Fruit fly (Drosophila melanogaster): Measurements from ENCODE around the gene CG12420.
A peak's percentile ranks its signal among the peaks of the same experiment; 100 is the strongest.

The CG12420 gene

DNA sequence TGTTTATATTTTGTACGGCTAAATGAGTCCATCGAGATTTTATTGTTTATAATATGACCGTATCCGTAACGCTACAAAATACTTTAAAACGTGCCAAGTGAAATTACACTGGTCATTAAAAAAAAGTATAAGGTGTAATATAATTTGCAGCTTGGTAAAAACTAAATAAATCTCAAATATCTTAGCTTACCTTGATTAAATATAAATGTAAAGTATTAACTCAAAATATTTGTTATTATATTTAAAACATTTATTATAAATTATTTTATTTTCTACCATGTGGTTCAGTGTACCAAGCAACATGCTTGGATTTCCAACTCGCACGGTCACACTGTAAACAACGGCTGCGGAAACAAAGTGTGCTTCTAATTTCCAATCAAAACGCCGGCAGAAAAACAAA is 39.3 kb downstream of the CG12420 start, which contains the start of the genes Sirt6 and pont:
Gene Sirt6, minus strand, starts transcription at position 50 of the 400 bp plus-strand sequence.
Gene pont, plus strand, starts transcription at position 324 of the 400 bp plus-strand sequence.
- TF ChIP-seq noc (tag; optimal IDR thresholded peaks at IDR 0.05): peak; percentile 88

DNA sequence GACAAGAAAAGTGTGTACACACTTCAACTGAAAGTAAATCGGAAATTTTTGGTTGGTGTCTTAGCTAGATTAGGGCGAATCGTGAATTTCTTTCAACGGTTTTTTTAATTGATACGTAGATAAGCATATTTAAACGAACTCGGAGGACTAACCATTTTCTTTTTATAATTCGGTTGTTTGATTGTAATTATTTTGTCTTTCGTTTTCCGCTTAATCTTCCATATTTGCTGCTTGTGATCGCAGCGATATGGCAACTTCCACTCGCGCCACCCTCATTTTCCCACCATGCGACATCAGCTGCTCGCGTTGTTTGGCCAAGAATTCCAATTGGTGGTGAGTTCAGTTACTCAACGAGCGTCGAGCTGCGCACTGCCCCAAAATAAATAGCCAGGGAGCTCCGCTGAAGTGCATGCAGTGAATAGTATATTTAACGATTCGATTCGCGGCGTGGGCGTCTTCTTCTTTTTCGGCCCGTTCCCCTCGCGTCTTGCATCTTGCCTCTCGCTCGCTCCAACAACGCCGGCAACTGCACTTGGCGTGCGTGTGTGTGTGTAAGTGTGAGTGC is 41.6 kb downstream of the CG12420 start, which contains the start of gene Nuak:
Gene Nuak, plus strand, starts transcription at position 335 of the 565 bp plus-strand sequence.
- peak; percentile 74 for TF ChIP-seq noc (tag; optimal IDR thresholded peaks at IDR 0.05)

DNA sequence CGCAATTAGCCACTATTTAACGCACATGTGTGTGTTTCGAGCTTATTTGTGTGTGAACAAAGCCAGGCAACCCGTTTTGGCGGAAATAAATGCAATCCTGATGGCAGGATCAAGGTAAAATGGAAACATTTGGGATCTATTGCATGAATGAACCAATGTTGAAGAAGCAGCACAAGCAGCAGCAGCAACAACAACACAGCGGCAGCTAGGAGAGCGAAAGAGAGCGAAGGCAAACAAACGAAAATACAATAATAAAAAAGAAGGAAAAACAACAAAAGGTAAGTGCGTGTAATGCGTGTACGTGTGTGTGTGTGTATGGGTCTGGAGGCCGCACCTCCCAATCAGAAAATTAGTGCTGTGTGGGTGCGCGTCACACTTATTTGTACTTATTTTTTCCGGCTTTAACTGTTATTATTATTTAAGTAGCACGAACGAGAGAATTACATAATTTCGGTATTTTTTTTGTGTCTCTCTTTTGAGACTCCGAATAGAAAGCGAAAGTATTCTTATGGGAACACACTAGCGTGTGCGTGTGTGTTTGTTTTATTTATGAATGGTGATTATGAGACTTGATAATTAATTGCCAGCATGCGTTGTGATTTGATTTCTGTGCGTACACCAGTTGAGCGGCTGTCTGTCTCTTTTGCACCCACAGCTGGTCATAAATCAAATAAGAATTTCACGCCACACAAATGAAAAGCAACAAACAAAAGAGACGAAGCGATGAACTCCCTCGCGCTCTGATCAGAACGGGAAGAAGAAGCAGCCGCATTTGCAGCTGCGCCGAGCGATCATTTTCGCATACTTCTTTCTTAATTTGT is 42.3 kb downstream of the CG12420 start:
- no peak for TF ChIP-seq noc (tag; optimal IDR thresholded peaks at IDR 0.05)

DNA sequence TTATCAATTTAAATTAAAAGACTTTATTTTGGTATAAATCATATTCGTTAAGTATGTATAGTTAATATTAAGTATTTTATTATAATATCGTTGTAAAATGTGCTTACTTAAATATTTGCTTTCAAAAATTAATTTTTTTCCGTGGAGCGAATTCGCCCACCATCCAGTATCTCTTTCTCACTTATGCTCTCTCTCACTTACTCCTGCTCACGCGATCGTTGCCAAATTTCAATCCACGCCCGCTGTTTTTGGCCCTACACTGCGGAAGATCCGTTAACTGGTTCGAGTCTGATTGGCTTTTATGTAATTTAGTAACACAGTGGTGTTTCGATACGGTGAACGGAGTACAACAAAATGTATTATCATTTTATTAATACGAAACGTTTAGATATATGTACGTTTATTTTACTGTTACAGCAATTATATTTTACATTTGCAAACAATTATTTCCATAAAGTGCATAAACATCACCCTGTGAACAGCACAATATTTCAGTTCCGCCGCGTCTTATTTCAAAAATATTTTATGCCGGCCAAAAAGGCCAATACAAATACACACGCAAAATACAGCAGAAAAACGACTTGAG is 43.1 kb downstream of the CG12420 start:
- peak; percentile 91 for TF ChIP-seq noc (tag; optimal IDR thresholded peaks at IDR 0.05)

DNA sequence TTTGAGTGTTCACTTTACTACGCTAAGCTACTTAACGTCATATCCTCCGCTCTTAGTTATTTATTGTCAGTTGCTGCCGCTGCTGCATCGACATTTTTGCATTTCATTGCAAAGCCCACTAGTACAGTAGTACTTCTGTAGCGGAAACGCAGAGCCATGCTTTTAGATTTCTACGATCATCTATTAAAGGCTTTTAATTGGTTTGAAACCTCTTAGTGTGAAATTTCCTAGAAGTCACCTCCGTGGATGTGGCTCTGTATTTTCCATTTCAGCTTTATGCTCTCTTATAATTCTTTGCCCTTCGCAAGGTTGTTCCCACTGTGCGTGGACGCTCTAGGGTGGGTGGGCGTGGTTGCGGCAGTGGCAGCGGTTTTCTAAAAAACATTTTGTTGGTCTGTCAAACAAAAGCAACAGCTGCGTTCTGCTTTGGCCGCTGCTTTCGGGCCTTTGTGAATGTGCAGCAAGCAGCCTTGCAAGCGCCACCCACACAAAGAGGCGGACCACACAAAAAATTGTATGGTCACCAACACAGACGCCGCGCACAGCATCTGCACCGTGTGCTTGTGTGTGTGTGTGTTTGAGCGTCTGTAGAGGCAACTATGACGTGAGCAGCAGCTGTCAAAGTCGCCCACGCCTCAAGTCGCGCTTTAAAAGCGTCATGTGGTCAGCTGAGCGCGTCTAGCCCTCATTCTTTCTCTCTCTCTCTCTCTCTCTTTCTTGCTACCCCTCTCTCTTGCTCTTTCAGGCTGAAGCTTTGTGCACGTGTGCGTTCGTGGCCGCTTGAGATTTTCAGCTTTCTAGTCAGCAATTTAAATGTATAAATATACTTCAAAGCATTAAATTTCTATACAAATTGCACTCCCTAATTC is 44.4 kb downstream of the CG12420 start:
- TF ChIP-seq noc (tag; optimal IDR thresholded peaks at IDR 0.05): no peak

DNA sequence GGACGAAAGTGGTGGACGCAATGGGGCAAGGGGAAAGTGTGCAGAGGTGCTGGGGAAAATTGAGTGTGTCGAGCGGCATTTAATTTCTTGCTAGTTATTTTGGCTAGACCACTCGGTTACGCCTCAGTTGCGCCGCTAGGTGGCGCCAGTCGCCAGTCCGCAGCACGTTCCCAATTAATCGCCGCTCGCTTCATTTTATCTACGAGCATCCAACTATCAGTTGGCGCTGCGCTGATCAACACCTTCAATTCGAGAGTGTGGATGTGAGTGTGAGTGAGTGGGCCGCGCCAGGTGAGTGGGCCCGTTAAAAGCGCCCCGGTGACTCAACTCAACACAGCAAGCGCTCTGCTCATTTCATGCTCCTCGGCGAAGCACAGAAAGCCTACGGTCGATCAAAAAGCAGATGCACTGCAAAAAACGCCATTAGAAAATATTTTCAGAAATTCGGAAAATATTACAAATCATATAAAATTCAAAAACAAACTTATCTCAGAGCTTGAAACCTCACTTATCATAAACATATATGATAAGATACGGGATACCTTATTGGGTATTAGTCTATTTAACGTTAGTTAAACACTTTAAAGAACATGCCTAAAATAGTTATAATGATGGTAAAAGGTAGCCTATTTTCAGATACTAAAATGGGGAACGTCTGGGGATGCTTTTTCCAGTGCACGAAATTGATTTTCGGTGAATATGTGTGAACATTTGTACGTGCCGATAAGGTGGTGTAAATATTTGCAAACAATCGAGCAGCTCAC is 45.8 kb downstream of the CG12420 start:
- TF ChIP-seq noc (tag; optimal IDR thresholded peaks at IDR 0.05): peak; percentile 97

DNA sequence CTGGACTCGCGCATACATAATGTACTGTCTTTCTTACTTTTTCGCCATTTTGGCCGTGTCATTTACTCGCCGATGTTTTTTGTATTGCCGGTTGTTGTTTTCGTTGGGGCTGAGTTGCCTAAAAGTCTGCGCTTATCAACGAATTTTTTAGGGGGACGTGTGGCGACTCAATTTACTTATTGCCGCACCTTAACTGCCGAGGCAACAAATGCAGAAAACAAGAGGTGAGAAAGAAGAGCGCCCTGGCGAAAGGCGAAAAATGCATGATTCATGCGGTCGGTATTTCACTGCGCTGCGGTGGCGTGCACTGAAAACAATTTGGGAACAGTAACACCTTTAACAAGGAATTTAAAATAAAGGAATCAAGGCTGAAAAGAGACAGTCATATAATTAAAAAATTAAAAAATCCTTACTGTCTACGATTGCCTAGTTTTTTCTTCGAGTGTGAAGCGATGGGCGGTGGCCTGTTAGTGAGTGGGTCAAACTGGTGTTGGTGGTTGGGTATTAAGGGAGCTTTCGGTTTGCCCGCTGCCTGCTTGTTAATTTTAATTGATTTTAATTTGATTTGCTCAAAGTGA is 46.5 kb downstream of the CG12420 start:
- peak; percentile 66 for TF ChIP-seq noc (tag; optimal IDR thresholded peaks at IDR 0.05)

DNA sequence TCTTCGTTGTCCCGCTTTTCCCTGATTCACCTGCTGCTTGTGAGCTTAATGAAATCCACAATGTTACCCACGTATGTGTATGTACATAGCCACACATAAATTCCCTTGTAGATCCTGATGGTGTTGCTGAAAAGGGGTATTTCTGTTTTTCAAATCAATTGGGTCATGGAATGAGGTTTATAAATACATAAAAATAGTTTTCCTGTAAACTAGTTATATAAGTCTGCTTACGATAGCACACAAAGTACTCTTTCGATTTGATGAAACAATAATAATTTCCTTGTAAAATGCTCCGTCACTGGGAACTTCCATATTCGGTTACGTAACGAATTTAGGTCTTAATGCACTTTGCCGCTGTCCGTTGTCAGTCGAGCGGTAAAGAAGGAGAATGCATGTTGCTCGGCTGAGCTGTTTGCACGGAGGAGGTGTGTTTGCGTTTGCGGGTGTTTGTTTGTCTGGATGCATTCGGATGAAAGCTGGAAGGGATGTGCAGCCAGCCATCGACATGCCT is 47.5 kb downstream of the CG12420 start:
- no peak for TF ChIP-seq noc (tag; optimal IDR thresholded peaks at IDR 0.05)

DNA sequence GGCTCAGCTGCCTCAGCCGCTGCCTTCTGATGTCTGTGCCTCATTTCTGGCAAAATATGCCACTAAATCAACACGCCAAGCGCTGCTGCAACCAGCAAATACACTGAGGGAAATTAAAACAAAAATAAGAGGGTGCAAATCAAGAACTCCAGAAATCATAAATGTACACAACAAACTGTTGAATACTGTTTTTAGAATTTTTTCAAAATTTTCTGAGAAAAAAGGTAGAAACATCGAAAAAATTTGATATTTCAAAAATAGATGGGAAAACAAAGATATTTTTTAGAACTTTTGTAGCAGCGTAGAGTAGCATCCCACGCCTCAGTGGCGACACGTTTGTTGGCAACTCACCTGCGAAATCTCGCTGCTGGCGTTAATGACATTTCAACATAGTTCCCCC is 50.2 kb downstream of the CG12420 start:
- TF ChIP-seq noc (tag; optimal IDR thresholded peaks at IDR 0.05): no peak
